Fruit fly (Drosophila melanogaster) whole organism: ENCODE measurements around the gene CG45122.

ENCODE experiments used
- CG8478 ChIP-seq: fragments of >200 bp; optimal IDR thresholded peaks from 2 replicates; lab custom pipeline; 2018; ENCODE audit warnings: inconsistent platforms
- Dll ChIP-seq: fragments of >200 bp; optimal IDR thresholded peaks from 2 replicates; lab custom pipeline; 2017
- EcR ChIP-seq, 2 experiments: fragments of >200 bp; optimal IDR thresholded peaks; 2 replicates each; lab custom pipeline; 2017; ENCODE audit warnings: missing biosample characterization in 2 of 2, missing genetic modification characterization in 2 of 2, missing genetic modification reagents in 2 of 2
- pan ChIP-seq: fragments of >200 bp; optimal IDR thresholded peaks from 2 replicates; lab custom pipeline; 2017
- psq ChIP-seq: fragments of >200 bp; optimal IDR thresholded peaks from 2 replicates; lab custom pipeline; 2017
- usp ChIP-seq: fragments of >200 bp; optimal IDR thresholded peaks from 2 replicates; lab custom pipeline; 2017; ENCODE audit warnings: missing biosample characterization, missing genetic modification characterization, mixed read lengths

CG45122 gene

dm6 chr3R:13015811-13016766 lies 27.9 kb upstream of the CG45122 start:
- TF ChIP-seq pan (no peak), EcR (GFP tag; optimal IDR thresholded peaks at IDR 0.05; lab: Kevin White, UChicago) (no peak), Dll (no peak), psq (no peak), usp (no peak), CG8478 (lab: Kevin White, UChicago) (no peak)

dm6 chr3R:13017623-13018036 lies 26.3 kb upstream of the CG45122 start:
- TF ChIP-seq psq (no peak), pan (no peak), EcR (GFP tag; optimal IDR thresholded peaks at IDR 0.05; lab: Kevin White, UChicago) (no peak), CG8478 (lab: Kevin White, UChicago) (no peak), Dll (no peak), usp (no peak)

DNA sequence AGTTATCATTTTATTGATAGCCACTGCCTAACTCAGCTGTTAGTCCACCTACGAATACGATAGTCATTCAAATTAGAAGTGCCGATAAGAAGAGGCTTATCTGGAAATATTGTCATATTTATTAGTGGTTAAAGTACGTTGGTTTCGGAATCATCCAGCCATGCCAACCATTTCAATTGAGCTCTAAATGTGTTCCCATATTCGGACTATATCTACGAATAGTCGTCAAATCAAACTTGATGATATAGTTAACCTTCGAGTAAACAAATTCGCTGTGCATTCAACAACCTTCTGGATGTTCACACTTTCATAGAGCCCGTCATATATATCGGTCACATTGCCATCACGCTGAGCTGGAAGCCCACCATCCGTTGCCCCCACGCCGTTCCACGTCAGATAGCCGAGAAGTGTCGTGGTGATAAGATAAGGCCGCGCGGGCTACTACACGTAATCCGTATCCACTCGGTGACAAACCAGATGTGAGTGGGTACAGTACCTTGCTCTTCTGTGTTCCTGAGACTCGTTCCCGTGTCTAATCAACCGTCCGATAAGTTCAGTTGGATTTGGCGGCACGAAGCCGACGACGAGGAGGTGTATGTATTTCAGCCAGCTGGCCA lies 25.6 kb upstream of the CG45122 start:
- no peak for TF ChIP-seq Dll
- TF ChIP-seq pan, result no peak
- no peak for TF ChIP-seq EcR (GFP tag; optimal IDR thresholded peaks at IDR 0.05; lab: Kevin White, UChicago)
- no peak for TF ChIP-seq psq
- no peak for TF ChIP-seq usp
- TF ChIP-seq CG8478 (lab: Kevin White, UChicago), result no peak

- TF ChIP-seq EcR (GFP tag; optimal IDR thresholded peaks at IDR 0.05; lab: Kevin White, UChicago) (no peak), psq (no peak), CG8478 (lab: Kevin White, UChicago) (no peak), usp (no peak), Dll (no peak), pan (no peak)
These were observed 25.0 kb upstream of the CG45122 start for dm6 chr3R:13018995-13019394.

dm6 chr3R:13030257-13031173 lies 13.4 kb upstream of the CG45122 start, which contains the start of the genes CG46281 and CG46280:
Gene CG46281, minus strand, starts transcription at chr3R:13030307.
Gene CG46280, minus strand, starts transcription at chr3R:13030659.
- TF ChIP-seq Dll (no peak), pan (no peak), usp (no peak), EcR (GFP tag; optimal IDR thresholded peaks at IDR 0.05; lab: Kevin White, UChicago) (no peak), psq (no peak), CG8478 (lab: Kevin White, UChicago) (no peak)

dm6 chr3R:13032323-13032722 lies 11.6 kb upstream of the CG45122 start, which contains the start of gene ry:
Gene ry, plus strand, starts transcription at chr3R:13032528.
- TF ChIP-seq psq, result no peak
- no peak for TF ChIP-seq usp
- no peak for TF ChIP-seq pan
- no peak for TF ChIP-seq Dll
- no peak for TF ChIP-seq CG8478 (lab: Kevin White, UChicago)
- no peak for TF ChIP-seq EcR (GFP tag; optimal IDR thresholded peaks at IDR 0.05; lab: Kevin White, UChicago)

DNA sequence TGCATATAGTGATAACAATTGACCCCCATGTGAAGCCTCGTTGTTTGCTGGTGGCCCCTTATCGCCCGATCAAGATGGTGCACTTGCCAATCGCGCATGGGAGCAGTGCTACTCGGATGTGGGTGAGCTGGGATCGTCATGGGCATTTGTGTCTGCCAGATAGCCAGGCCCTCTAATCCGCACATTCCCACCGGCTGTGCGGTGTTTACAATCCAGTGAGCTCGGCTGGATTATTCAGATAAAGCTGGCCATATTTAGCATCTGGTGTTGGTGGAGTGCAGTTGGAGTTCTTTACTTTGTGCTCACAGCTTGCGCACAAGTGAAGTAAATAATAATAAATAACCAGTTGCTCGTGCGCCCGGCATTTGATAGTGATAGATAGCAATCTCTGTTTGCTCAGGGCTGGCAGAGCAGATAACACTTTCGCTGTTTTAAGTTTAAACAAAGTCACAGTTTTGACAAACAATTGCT lies 10.9 kb upstream of the CG45122 start:
- TF ChIP-seq EcR (GFP tag; optimal IDR thresholded peaks at IDR 0.05; lab: Kevin White, UChicago), result no peak

DNA sequence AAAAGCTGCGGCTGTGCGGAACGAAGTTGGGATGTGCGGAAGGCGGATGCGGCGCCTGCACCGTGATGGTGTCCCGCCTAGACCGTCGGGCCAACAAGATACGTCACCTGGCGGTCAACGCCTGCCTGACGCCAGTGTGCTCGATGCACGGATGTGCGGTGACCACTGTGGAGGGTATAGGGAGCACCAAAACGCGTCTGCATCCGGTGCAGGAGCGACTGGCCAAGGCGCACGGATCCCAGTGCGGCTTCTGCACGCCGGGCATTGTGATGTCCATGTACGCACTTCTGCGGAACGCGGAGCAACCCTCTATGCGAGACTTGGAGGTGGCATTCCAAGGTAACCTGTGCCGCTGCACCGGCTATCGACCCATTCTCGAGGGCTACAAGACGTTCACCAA lies 10.3 kb upstream of the CG45122 start:
- no peak for TF ChIP-seq usp
- TF ChIP-seq CG8478 (lab: Kevin White, UChicago), result no peak
- no peak for TF ChIP-seq psq
- no peak for TF ChIP-seq EcR (GFP tag; optimal IDR thresholded peaks at IDR 0.05; lab: Kevin White, UChicago)
- TF ChIP-seq pan, result no peak
- no peak for TF ChIP-seq Dll

- no peak for TF ChIP-seq CG8478 (lab: Kevin White, UChicago)
- no peak for TF ChIP-seq psq
- no peak for TF ChIP-seq usp
- no peak for TF ChIP-seq Dll
- no peak for TF ChIP-seq pan
- TF ChIP-seq EcR (GFP tag; optimal IDR thresholded peaks at IDR 0.05; lab: Kevin White, UChicago), result no peak
These were observed 7.9 kb upstream of the CG45122 start for dm6 chr3R:13036064-13036463.

- TF ChIP-seq pan (no peak), Dll (no peak), psq (no peak), EcR (GFP tag; optimal IDR thresholded peaks at IDR 0.05; lab: Kevin White, UChicago) (no peak), usp (no peak), CG8478 (lab: Kevin White, UChicago) (no peak)
These were observed 5.9 kb upstream of the CG45122 start, which contains the start of gene CG11668 for dm6 chr3R:13038075-13038474. Gene CG11668, plus strand, starts transcription at chr3R:13038375.

- TF ChIP-seq pan, result no peak
- no peak for TF ChIP-seq usp
- TF ChIP-seq Dll, result no peak
- TF ChIP-seq CG8478 (lab: Kevin White, UChicago), result no peak
- TF ChIP-seq EcR (GFP tag; optimal IDR thresholded peaks at IDR 0.05; lab: Kevin White, UChicago), result no peak
- no peak for TF ChIP-seq psq
These were observed 4.8 kb upstream of the CG45122 start for dm6 chr3R:13039037-13039583.

- no peak for TF ChIP-seq psq
- no peak for TF ChIP-seq usp
- TF ChIP-seq EcR (GFP tag; optimal IDR thresholded peaks at IDR 0.05; lab: Kevin White, UChicago), result no peak
- TF ChIP-seq Dll, result no peak
- no peak for TF ChIP-seq pan
- TF ChIP-seq CG8478 (lab: Kevin White, UChicago), result no peak
These were observed 2.2 kb upstream of the CG45122 start, which contains the start of gene CG11670 for dm6 chr3R:13041750-13042149. Gene CG11670, plus strand, starts transcription at chr3R:13042050.
